Fruit fly (Drosophila melanogaster) whole organism, embryonic: ENCODE data around the gene Ir25a.

Experiments used
- CG12236 ChIP-seq: fragments of 200-800 bp; sonication (Bioruptor generic); optimal IDR thresholded peaks from 2 replicates; lab custom pipeline; 2016; ENCODE audit warnings: missing biosample characterization, missing genetic modification characterization
- CG12942 ChIP-seq: fragments of 200-800 bp; sonication (Bioruptor generic); optimal IDR thresholded peaks from 3 replicates; lab custom pipeline; 2016; ENCODE audit warnings: missing biosample characterization, missing genetic modification characterization
- E2f1 ChIP-seq: fragments of 200-800 bp; sonication (Bioruptor generic); IDR thresholded peaks from 2 replicates; pipeline ENCODE4 v1.3.6; 2022; ENCODE audit warnings: missing biosample characterization, missing genetic modification characterization
- Eip74EF ChIP-seq, 2 experiments: fragments of 200-800 bp in 1 of 2; fragments of >200 bp in 1 of 2; sonication (Bioruptor generic) in 1 of 2; optimal IDR thresholded peaks; 2 replicates each; lab custom pipeline; 2017 to 2019; ENCODE audit warnings: missing biosample characterization in 2 of 2, missing genetic modification characterization in 2 of 2, mild to moderate bottlenecking in 1 of 2, moderate library complexity in 1 of 2
- Gug ChIP-seq: fragments of 200-800 bp; sonication (Bioruptor generic); IDR thresholded peaks from 4 replicates; pipeline ENCODE4 v1.3.6; 2022; ENCODE audit warnings: missing biosample characterization, missing genetic modification characterization
- Hmr ChIP-seq: fragments of 200-800 bp; sonication (Bioruptor generic); optimal IDR thresholded peaks from 3 replicates; lab custom pipeline; 2017; ENCODE audit warnings: mild to moderate bottlenecking, missing biosample characterization, missing genetic modification reagents, missing genetic modification characterization
- Hr51 ChIP-seq, 2 experiments: fragments of 200-800 bp; sonication (Bioruptor generic); optimal IDR thresholded peaks; 2 replicates in 1 of 2; 3 replicates in 1 of 2; lab custom pipeline; 2016 to 2018; ENCODE audit warnings: missing biosample characterization in 2 of 2, missing genetic modification characterization in 2 of 2, mild to moderate bottlenecking in 1 of 2, moderate library complexity in 1 of 2
- aop ChIP-seq: fragments of 200-800 bp; sonication (Bioruptor generic); IDR thresholded peaks from 2 replicates; pipeline ENCODE4 v1.3.6; 2022; ENCODE audit warnings: missing biosample characterization, missing genetic modification characterization
- kay ChIP-seq: fragments of 200-800 bp; sonication (Bioruptor generic); optimal IDR thresholded peaks from 2 replicates; lab custom pipeline; 2016; ENCODE audit warnings: missing biosample characterization, missing genetic modification characterization
- klu ChIP-seq: fragments of 200-800 bp; sonication (Bioruptor generic); IDR thresholded peaks from 2 replicates; pipeline ENCODE4 v1.3.6; 2022; ENCODE audit warnings: missing biosample characterization, missing genetic modification characterization
- tup ChIP-seq: fragments of 200-800 bp; sonication (Bioruptor generic); optimal IDR thresholded peaks from 2 replicates; lab custom pipeline; 2016; ENCODE audit warnings: missing biosample characterization, mild to moderate bottlenecking, missing genetic modification characterization, moderate library complexity
- wek ChIP-seq: fragments of 200-800 bp; sonication (Bioruptor generic); optimal IDR thresholded peaks from 3 replicates; lab custom pipeline; 2018; ENCODE audit warnings: missing biosample characterization, mild to moderate bottlenecking, missing genetic modification characterization, moderate library complexity

DNA sequence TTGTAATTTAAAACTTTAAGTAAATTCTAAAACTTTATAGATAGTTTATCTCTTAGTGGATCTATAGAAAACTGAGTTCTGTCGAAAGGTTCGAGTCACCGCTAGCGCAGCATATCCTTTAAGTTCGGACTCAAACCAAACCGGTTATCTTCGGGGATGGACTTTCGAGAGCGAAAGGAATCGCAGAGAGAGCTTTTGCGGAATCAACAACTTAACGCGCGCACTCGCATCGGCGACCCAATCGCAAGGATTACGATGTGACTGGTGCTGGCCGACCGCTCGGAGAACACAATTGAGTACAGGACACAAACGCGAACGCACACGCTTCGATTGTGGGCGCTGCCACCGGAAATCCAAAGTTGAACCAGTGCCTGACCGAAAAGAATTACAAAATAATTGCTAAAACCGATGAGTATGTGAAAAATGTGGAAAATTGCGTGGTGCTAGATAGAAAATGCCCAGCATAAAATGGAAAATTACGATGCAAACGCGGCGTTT is 17.6 kb upstream of the Ir25a start, which contains the start of gene smog:
- no peak for TF ChIP-seq Hmr (GFP tag; lab: Kevin White, UChicago)
- no peak for TF ChIP-seq kay (GFP tag; lab: Kevin White, UChicago)
- no peak for TF ChIP-seq tup (GFP tag; lab: Kevin White, UChicago)
- no peak for TF ChIP-seq aop (GFP tag; lab: Robert Waterston, UW)
- TF ChIP-seq wek (GFP tag; lab: Kevin White, UChicago) = no peak
- no peak for TF ChIP-seq E2f1 (GFP tag; lab: Robert Waterston, UW)
- TF ChIP-seq Gug = no peak
- no peak for TF ChIP-seq Eip74EF (GFP tag; optimal IDR thresholded peaks at IDR 0.05; lab: Kevin White, UChicago)
- TF ChIP-seq Hr51 (GFP tag; optimal IDR thresholded peaks at IDR 0.05; lab: Kevin White, UChicago) = no peak
- no peak for TF ChIP-seq CG12942 (GFP tag; lab: Kevin White, UChicago)
- no peak for TF ChIP-seq CG12236 (GFP tag; lab: Kevin White, UChicago)
- TF ChIP-seq klu (GFP tag; lab: Robert Waterston, UW) = no peak
